Worm (Caenorhabditis elegans) whole organism, young adult: ENCODE results near the gene oac-32.

ENCODE experiments used
- F22D6.2 ChIP-seq: sonication (generic microtip); optimal IDR thresholded peaks from 2 replicates; lab custom pipeline; 2016; ENCODE audit warnings: mild to moderate bottlenecking, missing genetic modification characterization, missing compliant biosample characterization
- F55B11.4 ChIP-seq: sonication (generic microtip); optimal IDR thresholded peaks from 2 replicates; lab custom pipeline; 2016; ENCODE audit warnings: missing compliant biosample characterization, missing genetic modification characterization, borderline replicate concordance; ENCODE audit not compliant: insufficient read depth
- ama-1 ChIP-seq, 3 experiments: fragments of 150-350 bp in 1 of 3; sonication (generic microtip) in 2 of 3; optimal IDR thresholded peaks; 2 replicates each; lab custom pipeline; 2014 to 2018; ENCODE audit warnings: missing biosample characterization in 2 of 3, missing genetic modification characterization in 2 of 3, missing genetic modification reagents in 2 of 3
- attf-6 ChIP-seq: fragments of 200-800 bp; sonication (Bioruptor generic); IDR thresholded peaks from 2 replicates; pipeline ENCODE4 v1.3.6; 2022; ENCODE audit warnings: missing genetic modification reagents, missing genetic modification characterization, missing compliant biosample characterization
- cebp-1 ChIP-seq, 2 experiments: fragments of 200-800 bp in 1 of 2; sonication (Bioruptor generic) in 1 of 2; sonication (generic microtip) in 1 of 2; IDR thresholded peaks in 1 of 2; optimal IDR thresholded peaks in 1 of 2; 2 replicates each; pipeline versions ENCODE4 v1.3.6 to Lab custom; 2017 to 2022; ENCODE audit warnings: missing compliant biosample characterization in 2 of 2, missing genetic modification characterization in 2 of 2, mild to moderate bottlenecking in 1 of 2, missing genetic modification reagents in 1 of 2, moderate library complexity in 1 of 2
- ceh-100 ChIP-seq: fragments of 200-800 bp; sonication (Bioruptor generic); IDR thresholded peaks from 2 replicates; pipeline ENCODE4 v1.3.6; 2022; ENCODE audit warnings: missing genetic modification reagents, missing genetic modification characterization, missing compliant biosample characterization
- ceh-27 ChIP-seq: fragments of 200-800 bp; sonication (Bioruptor generic); optimal IDR thresholded peaks from 2 replicates; lab custom pipeline; 2018; ENCODE audit warnings: mild to moderate bottlenecking, missing genetic modification characterization, moderate library complexity, missing compliant biosample characterization
- ceh-79 ChIP-seq: sonication (generic microtip); optimal IDR thresholded peaks from 2 replicates; lab custom pipeline; 2017; ENCODE audit warnings: mild to moderate bottlenecking, missing genetic modification characterization, missing compliant biosample characterization
- dox-1 ChIP-seq: fragments of 200-800 bp; sonication (Bioruptor generic); IDR thresholded peaks from 2 replicates; pipeline ENCODE4 v1.3.6; 2022; ENCODE audit warnings: missing genetic modification reagents, missing genetic modification characterization, missing compliant biosample characterization
- dpl-1 ChIP-seq: fragments of 150-350 bp; optimal IDR thresholded peaks from 2 replicates; lab custom pipeline; 2014; ENCODE audit warnings: missing biosample characterization, missing genetic modification reagents, missing genetic modification characterization
- egl-18 ChIP-seq: fragments of 200-800 bp; sonication (Bioruptor generic); IDR thresholded peaks from 2 replicates; pipeline ENCODE4 v1.3.6; 2022; ENCODE audit warnings: missing genetic modification reagents, missing genetic modification characterization, missing compliant biosample characterization
- ekl-4 ChIP-seq: fragments of 200-800 bp; sonication (Bioruptor generic); IDR thresholded peaks from 2 replicates; pipeline ENCODE4 v1.3.6; 2022; ENCODE audit warnings: missing genetic modification reagents, missing genetic modification characterization, missing compliant biosample characterization
- ets-4 ChIP-seq: fragments of 200-800 bp; sonication (Bioruptor generic); optimal IDR thresholded peaks from 2 replicates; lab custom pipeline; 2018; ENCODE audit warnings: mild to moderate bottlenecking, missing genetic modification characterization, missing compliant biosample characterization
- fkh-3 ChIP-seq: sonication (generic microtip); optimal IDR thresholded peaks from 2 replicates; lab custom pipeline; 2016; ENCODE audit warnings: mild to moderate bottlenecking, missing genetic modification characterization, missing compliant biosample characterization
- hlh-12 ChIP-seq: sonication (generic microtip); optimal IDR thresholded peaks from 2 replicates; lab custom pipeline; 2016; ENCODE audit warnings: missing genetic modification characterization, missing compliant biosample characterization
- hlh-26 ChIP-seq: fragments of 200-800 bp; sonication (Bioruptor generic); conservative IDR thresholded peaks from 2 replicates; pipeline ENCODE4 v1.3.6; 2022; ENCODE audit warnings: missing genetic modification reagents, missing genetic modification characterization, missing compliant biosample characterization
- lin-26 ChIP-seq: fragments of 200-800 bp; sonication (Bioruptor generic); IDR thresholded peaks from 2 replicates; pipeline ENCODE4 v1.3.6; 2022; ENCODE audit warnings: missing genetic modification reagents, missing genetic modification characterization, missing compliant biosample characterization
- lin-35 ChIP-seq, 3 experiments: fragments of 150-350 bp in 2 of 3; sonication (generic microtip) in 1 of 3; optimal IDR thresholded peaks; 2 replicates each; lab custom pipeline; 2014 to 2018; ENCODE audit warnings: missing biosample characterization in 3 of 3, missing genetic modification characterization in 3 of 3, missing genetic modification reagents in 3 of 3
- lin-54 ChIP-seq: fragments of 200-800 bp; sonication (Bioruptor generic); optimal IDR thresholded peaks from 2 replicates; lab custom pipeline; 2018; ENCODE audit warnings: mild to moderate bottlenecking, missing genetic modification characterization, missing compliant biosample characterization
- lir-1 ChIP-seq: fragments of 200-800 bp; sonication (Bioruptor generic); conservative IDR thresholded peaks from 2 replicates; pipeline ENCODE4 v1.3.6; 2022; ENCODE audit warnings: missing genetic modification reagents, missing genetic modification characterization, missing compliant biosample characterization
- mxl-1 ChIP-seq: sonication (generic microtip); optimal IDR thresholded peaks from 2 replicates; lab custom pipeline; 2016; ENCODE audit warnings: missing genetic modification characterization, missing compliant biosample characterization
- nhr-179 ChIP-seq: sonication (generic microtip); optimal IDR thresholded peaks from 2 replicates; lab custom pipeline; 2016; ENCODE audit warnings: mild to moderate bottlenecking, missing genetic modification characterization, missing compliant biosample characterization
- pha-4 ChIP-seq: fragments of 150-350 bp; sonication (generic microtip); optimal IDR thresholded peaks from 2 replicates; lab custom pipeline; 2014; ENCODE audit warnings: missing biosample characterization, missing genetic modification reagents, missing genetic modification characterization
- snpc-1.1 ChIP-seq: sonication (generic microtip); optimal IDR thresholded peaks from 2 replicates; lab custom pipeline; 2017; ENCODE audit warnings: missing genetic modification characterization, mild to moderate bottlenecking, missing compliant biosample characterization, antibody characterized with exemption, moderate library complexity, missing genotype, missing genetic modification reagents; ENCODE audit not compliant: insufficient read depth
- snpc-3.4 ChIP-seq: sonication (generic microtip); optimal IDR thresholded peaks from 2 replicates; lab custom pipeline; 2017; ENCODE audit warnings: missing genetic modification characterization, mild to moderate bottlenecking, missing compliant biosample characterization, antibody characterized with exemption, moderate library complexity, missing genotype, missing genetic modification reagents
- snpc-4 ChIP-seq, 5 experiments: fragments of 150-350 bp in 1 of 5; sonication (generic microtip) in 4 of 5; optimal IDR thresholded peaks; 2 replicates each; lab custom pipeline; 2014 to 2018; ENCODE audit warnings: missing genetic modification characterization in 5 of 5, missing biosample characterization in 3 of 5, antibody characterized with exemption in 2 of 5, mild to moderate bottlenecking in 2 of 5, missing compliant biosample characterization in 2 of 5, missing genotype in 2 of 5, moderate library complexity in 2 of 5, missing genetic modification reagents in 1 of 5
- sptf-2 ChIP-seq: fragments of 200-800 bp; sonication (Bioruptor generic); optimal IDR thresholded peaks from 2 replicates; lab custom pipeline; 2018; ENCODE audit warnings: mild to moderate bottlenecking, missing genetic modification characterization, missing compliant biosample characterization
- unc-130 ChIP-seq: sonication (generic microtip); optimal IDR thresholded peaks from 2 replicates; lab custom pipeline; 2016; ENCODE audit warnings: missing genetic modification reagents, missing genetic modification characterization, missing compliant biosample characterization
- unc-62 ChIP-seq: fragments of 150-350 bp; optimal IDR thresholded peaks from 2 replicates; lab custom pipeline; 2014; ENCODE audit warnings: missing biosample characterization, missing genetic modification reagents, missing genetic modification characterization

Gene oac-32

ce11 chrV:1558113-1558512, 12.5 kb upstream of the oac-32 start:
- TF ChIP-seq lin-35 (GFP tag; optimal IDR thresholded peaks at IDR 0.05; lab: Kevin White, UChicago): no peak
- TF ChIP-seq F22D6.2 (tag; lab: Kevin White, UChicago): no peak
- no peak for TF ChIP-seq ets-4 (GFP tag; lab: Kevin White, UChicago)
- TF ChIP-seq fkh-3: no peak
- TF ChIP-seq ama-1 (optimal IDR thresholded peaks at IDR 0.05; lab: Kevin White, UChicago): no peak
- TF ChIP-seq ama-1 (GFP tag; optimal IDR thresholded peaks at IDR 0.05; lab: Kevin White, UChicago): no peak
- no peak for TF ChIP-seq pha-4 (tag; lab: Kevin White, UChicago)
- no peak for TF ChIP-seq sptf-2
- TF ChIP-seq, all 124 proteins: peak for 0

ce11 chrV:1555072-1555471, 9.5 kb upstream of the oac-32 start:
- no peak for TF ChIP-seq unc-130
- TF ChIP-seq nhr-179 (tag; lab: Kevin White, UChicago): no peak

- no peak for TF ChIP-seq dpl-1 (GFP tag; lab: Kevin White, UChicago)
- no peak for TF ChIP-seq ceh-100
- TF ChIP-seq attf-6: no peak
- no peak for TF ChIP-seq hlh-12 (tag; lab: Kevin White, UChicago)
- no peak for TF ChIP-seq ekl-4 (GFP tag; lab: Robert Waterston, UW)
- no peak for TF ChIP-seq dox-1
- TF ChIP-seq cebp-1 (GFP tag; IDR thresholded peaks at IDR 0.05; lab: Robert Waterston, UW): no peak
- no peak for TF ChIP-seq cebp-1 (tag; optimal IDR thresholded peaks at IDR 0.05; lab: Kevin White, UChicago)
- TF ChIP-seq lin-26 (GFP tag; lab: Robert Waterston, UW): no peak
- TF ChIP-seq snpc-3.4 (tag; lab: Kevin White, UChicago): no peak
- no peak for TF ChIP-seq lin-54 (GFP tag; lab: Kevin White, UChicago)
- TF ChIP-seq mxl-1 (tag; lab: Kevin White, UChicago): no peak
- TF ChIP-seq ceh-27 (GFP tag; lab: Kevin White, UChicago): no peak
- TF ChIP-seq hlh-26 (GFP tag; lab: Robert Waterston, UW): no peak
These were observed 7.4 kb upstream of the oac-32 start, which contains the start of gene srsx-8 for ce11 chrV:1553004-1553403. Gene srsx-8 (minus strand): TSS chrV:1553104.

- TF ChIP-seq unc-62 (GFP tag; lab: Kevin White, UChicago) (no peak), sptf-2 (no peak), lir-1 (GFP tag; lab: Robert Waterston, UW) (no peak), F55B11.4 (tag; lab: Kevin White, UChicago) (no peak), egl-18 (GFP tag; lab: Robert Waterston, UW) (no peak), nhr-179 (tag; lab: Kevin White, UChicago) (no peak), F22D6.2 (tag; lab: Kevin White, UChicago) (no peak)
- TF ChIP-seq, all 124 proteins: peak for 0
These were observed 5.6 kb upstream of the oac-32 start for ce11 chrV:1551143-1551542.

ce11 chrV:1550697-1551096, 5.1 kb upstream of the oac-32 start:
- no peak for TF ChIP-seq ceh-79 (tag; lab: Kevin White, UChicago)
- no peak for TF ChIP-seq snpc-4 (GFP tag; optimal IDR thresholded peaks at IDR 0.05; lab: Kevin White, UChicago)
- TF ChIP-seq snpc-4 (tag; optimal IDR thresholded peaks at IDR 0.05; lab: Kevin White, UChicago): peak in 3 of 4 experiments; percentile 37 to 87 (median 84)
- peak; percentile 41 for TF ChIP-seq snpc-1.1 (tag; lab: Kevin White, UChicago)
- TF ChIP-seq ceh-27 (GFP tag; lab: Kevin White, UChicago): no peak
- TF ChIP-seq, all 124 proteins: peak for 2
